Fruit fly (Drosophila melanogaster) whole organism, adult: Measurements from ENCODE around the gene Nadsyn.

Experiments used
- CG11617 ChIP-seq: fragments of 200-800 bp; sonication (Bioruptor generic); optimal IDR thresholded peaks from 2 replicates; lab custom pipeline; 2017; ENCODE audit warnings: mild to moderate bottlenecking, missing biosample characterization, missing genetic modification reagents, missing genetic modification characterization
- CG12768 ChIP-seq: fragments of 200-800 bp; sonication (Bioruptor generic); optimal IDR thresholded peaks from 2 replicates; lab custom pipeline; 2017; ENCODE audit warnings: missing biosample characterization, missing genetic modification characterization, mild to moderate bottlenecking, moderate library complexity, missing genetic modification reagents
- CG1620 ChIP-seq: fragments of 200-800 bp; sonication (Bioruptor generic); optimal IDR thresholded peaks from 2 replicates; lab custom pipeline; 2016; ENCODE audit warnings: missing biosample characterization, missing genetic modification characterization
- CG33017 ChIP-seq: fragments of 200-800 bp; sonication (Bioruptor generic); optimal IDR thresholded peaks from 2 replicates; lab custom pipeline; 2018; ENCODE audit warnings: missing biosample characterization, mild to moderate bottlenecking, missing genetic modification characterization, moderate library complexity
- CG5204 ChIP-seq: fragments of 200-800 bp; sonication (Bioruptor generic); optimal IDR thresholded peaks from 2 replicates; lab custom pipeline; 2016; ENCODE audit warnings: missing biosample characterization, missing genetic modification characterization
- Clk ChIP-seq: fragments of 200-800 bp; sonication (Bioruptor generic); optimal IDR thresholded peaks from 2 replicates; lab custom pipeline; 2017; ENCODE audit warnings: missing biosample characterization, missing genetic modification characterization
- Crg-1 ChIP-seq: fragments of 200-800 bp; sonication (Bioruptor generic); optimal IDR thresholded peaks from 2 replicates; lab custom pipeline; 2016; ENCODE audit warnings: missing biosample characterization, missing genetic modification characterization
- Hr96 ChIP-seq: fragments of 200-800 bp; sonication (Bioruptor generic); optimal IDR thresholded peaks from 2 replicates; lab custom pipeline; 2016; ENCODE audit warnings: missing biosample characterization, missing genetic modification characterization
- Mnt ChIP-seq: fragments of 200-800 bp; sonication (Bioruptor generic); optimal IDR thresholded peaks from 2 replicates; lab custom pipeline; 2016; ENCODE audit warnings: missing biosample characterization, mild to moderate bottlenecking, missing genetic modification characterization
- bab1 ChIP-seq: fragments of 200-800 bp; sonication (Bioruptor generic); optimal IDR thresholded peaks from 3 replicates; lab custom pipeline; 2019; ENCODE audit warnings: missing biosample characterization, mild to moderate bottlenecking, missing genetic modification characterization, moderate library complexity
- cic ChIP-seq: fragments of 200-800 bp; sonication (Bioruptor generic); optimal IDR thresholded peaks from 2 replicates; lab custom pipeline; 2017; ENCODE audit warnings: missing biosample characterization, mild to moderate bottlenecking, missing genetic modification characterization, moderate library complexity
- cnc ChIP-seq, 2 experiments: fragments of >200 bp; optimal IDR thresholded peaks; 2 replicates each; lab custom pipeline; 2017
- kay ChIP-seq: fragments of 200-800 bp; sonication (Bioruptor generic); peaks from one replicate; lab custom pipeline; 2016; ENCODE audit warnings: missing biosample characterization, missing genetic modification characterization, borderline replicate concordance
- ovo ChIP-seq: fragments of 200-800 bp; sonication (Bioruptor generic); optimal IDR thresholded peaks from 2 replicates; lab custom pipeline; 2016; ENCODE audit warnings: missing biosample characterization, missing genetic modification characterization

DNA sequence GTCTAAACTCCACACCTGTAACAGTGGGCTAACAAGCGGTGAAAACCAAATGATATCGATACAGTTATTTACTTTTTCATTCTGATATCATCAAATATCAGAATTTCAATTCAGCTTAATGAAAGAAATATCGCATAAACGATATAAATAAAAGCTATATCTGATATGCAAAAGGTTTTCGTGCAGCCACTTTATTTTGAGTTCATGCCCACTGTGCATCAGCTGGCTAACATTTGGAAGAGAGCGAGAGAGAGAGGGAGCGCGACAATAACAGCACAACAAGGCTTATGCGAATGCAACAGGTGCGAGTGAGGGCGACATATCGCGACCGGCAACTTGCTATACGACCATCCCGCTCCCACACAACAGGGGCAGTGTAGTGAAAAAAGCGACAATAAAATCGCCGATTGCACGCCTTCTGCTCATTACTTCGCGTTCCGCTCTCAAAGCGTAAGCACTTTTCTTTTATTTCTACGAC lies 21.4 kb upstream of the Nadsyn start, which contains the start of gene CG11151:
- peak; percentile 94 for TF ChIP-seq Crg-1 (GFP tag; lab: Kevin White, UChicago)
- no peak for TF ChIP-seq cnc (optimal IDR thresholded peaks at IDR 0.05; lab: Kevin White, UChicago)
- peak; percentile 97 for TF ChIP-seq bab1 (GFP tag; lab: Kevin White, UChicago)
- peak; percentile 90 for TF ChIP-seq ovo (GFP tag; lab: Kevin White, UChicago)
- TF ChIP-seq Hr96 (GFP tag; lab: Kevin White, UChicago), result no peak
- TF ChIP-seq Clk (GFP tag; lab: Kevin White, UChicago), result peak; percentile 73
- TF ChIP-seq Mnt (GFP tag; lab: Kevin White, UChicago), result peak; percentile 87
- TF ChIP-seq CG12768, result peak; percentile 92
- TF ChIP-seq CG11617 (GFP tag; lab: Kevin White, UChicago), result peak; percentile 95
- peak; percentile 75 for TF ChIP-seq kay (GFP tag; lab: Kevin White, UChicago)
- peak; percentile 59 for TF ChIP-seq cic (GFP tag; lab: Kevin White, UChicago)
- peak; percentile 93 for TF ChIP-seq CG33017 (tag; lab: Kevin White, UChicago)
- peak; percentile 88 for TF ChIP-seq CG5204
- peak; percentile 87 for TF ChIP-seq CG1620 (GFP tag; lab: Kevin White, UChicago)
